Fruit fly (Drosophila melanogaster) whole organism, prepupa: ENCODE data around the gene CG6454.

Experiments used
- dac ChIP-seq: fragments of 200-800 bp; sonication (Bioruptor generic); optimal IDR thresholded peaks from 2 replicates; lab custom pipeline; 2017; ENCODE audit warnings: missing biosample characterization, mild to moderate bottlenecking, missing genetic modification characterization
- spab ChIP-seq: fragments of 200-800 bp; sonication (Bioruptor generic); optimal IDR thresholded peaks from 2 replicates; lab custom pipeline; 2017; ENCODE audit warnings: missing biosample characterization, mild to moderate bottlenecking, missing genetic modification characterization, missing genetic modification reagents

DNA sequence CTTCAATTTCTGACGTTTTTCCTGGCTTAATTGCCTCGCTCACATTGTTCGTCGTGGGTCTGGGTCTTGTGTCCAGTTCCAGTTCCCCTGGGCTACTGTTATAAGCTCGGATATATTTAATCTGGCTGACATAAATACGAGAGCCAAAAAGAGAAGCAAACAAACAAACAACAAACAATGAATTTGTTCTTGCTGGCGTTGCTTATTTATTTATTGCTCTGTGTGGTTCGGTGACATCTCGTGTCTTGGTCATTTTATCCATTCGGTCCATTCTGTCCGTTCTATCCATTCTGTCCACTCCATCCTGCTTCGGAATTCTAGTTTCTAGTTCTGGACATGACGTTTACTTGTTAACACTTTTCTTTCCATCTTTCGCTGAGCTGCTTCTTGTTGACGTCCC, 36.0 kb downstream of the CG6454 start, which contains the start of gene CG17780:
- no peak for TF ChIP-seq spab (GFP tag; lab: Kevin White, UChicago)
- no peak for TF ChIP-seq dac
